Fruit fly (Drosophila melanogaster) whole organism, prepupa: ENCODE measurements around the gene ATPsynCF6.
A peak's percentile ranks its signal among the peaks of the same experiment; 100 is the strongest.

ENCODE experiments used
- Blimp-1 ChIP-seq: fragments of 200-800 bp; sonication (Bioruptor generic); optimal IDR thresholded peaks from 3 replicates; lab custom pipeline; 2017; ENCODE audit warnings: missing biosample characterization, missing genetic modification characterization, mild to moderate bottlenecking, moderate library complexity, missing genetic modification reagents
- CG10631 ChIP-seq: fragments of 200-800 bp; sonication (Bioruptor generic); optimal IDR thresholded peaks from 2 replicates; lab custom pipeline; 2016; ENCODE audit warnings: missing biosample characterization, missing genetic modification characterization
- CG10669 ChIP-seq: fragments of 200-800 bp; sonication (Bioruptor generic); optimal IDR thresholded peaks from 3 replicates; lab custom pipeline; 2018; ENCODE audit warnings: missing biosample characterization, mild to moderate bottlenecking, missing genetic modification characterization, moderate library complexity
- CG11294 ChIP-seq: fragments of 200-800 bp; sonication (Bioruptor generic); IDR thresholded peaks from 2 replicates; pipeline ENCODE4 v1.3.6; 2022; ENCODE audit warnings: missing biosample characterization, missing genetic modification characterization
- CG11762 ChIP-seq: fragments of 200-800 bp; sonication (Bioruptor generic); optimal IDR thresholded peaks from 3 replicates; lab custom pipeline; 2016; ENCODE audit warnings: missing biosample characterization, missing genetic modification characterization; ENCODE audit not compliant: insufficient read depth
- CG11902 ChIP-seq: fragments of 200-800 bp; sonication (Bioruptor generic); optimal IDR thresholded peaks from 3 replicates; lab custom pipeline; 2016; ENCODE audit warnings: missing biosample characterization, missing genetic modification characterization
- CG15336 ChIP-seq: fragments of 200-800 bp; sonication (Bioruptor generic); IDR thresholded peaks from 2 replicates; pipeline ENCODE4 v1.3.6; 2022; ENCODE audit warnings: missing biosample characterization, missing genetic modification characterization
- CG1621 ChIP-seq: fragments of 200-800 bp; sonication (Bioruptor generic); optimal IDR thresholded peaks from 3 replicates; lab custom pipeline; 2018; ENCODE audit warnings: missing biosample characterization, mild to moderate bottlenecking, missing genetic modification characterization
- CG31627 ChIP-seq: fragments of 200-800 bp; sonication (Bioruptor generic); optimal IDR thresholded peaks from 3 replicates; lab custom pipeline; 2016; ENCODE audit warnings: missing biosample characterization, missing genetic modification characterization
- CG32006 ChIP-seq: fragments of 200-800 bp; sonication (Bioruptor generic); optimal IDR thresholded peaks from 3 replicates; lab custom pipeline; 2017; ENCODE audit warnings: missing biosample characterization, mild to moderate bottlenecking, missing genetic modification characterization
- CG34406 ChIP-seq: fragments of 200-800 bp; sonication (Bioruptor generic); optimal IDR thresholded peaks from 3 replicates; lab custom pipeline; 2016; ENCODE audit warnings: missing biosample characterization, missing genetic modification characterization
- CG3919 ChIP-seq: fragments of 200-800 bp; sonication (Bioruptor generic); optimal IDR thresholded peaks from 3 replicates; lab custom pipeline; 2016; ENCODE audit warnings: missing biosample characterization, missing genetic modification characterization
- CG4318 ChIP-seq: fragments of 200-800 bp; sonication (Bioruptor generic); optimal IDR thresholded peaks from 3 replicates; lab custom pipeline; 2017; ENCODE audit warnings: missing biosample characterization, mild to moderate bottlenecking, missing genetic modification characterization
- CG6163 ChIP-seq: fragments of 200-800 bp; sonication (Bioruptor generic); IDR thresholded peaks from 3 replicates; pipeline ENCODE4 v1.3.6; 2022; ENCODE audit warnings: missing biosample characterization, missing genetic modification characterization
- CG6276 ChIP-seq: fragments of 200-800 bp; sonication (Bioruptor generic); optimal IDR thresholded peaks from 2 replicates; lab custom pipeline; 2017; ENCODE audit warnings: missing biosample characterization, mild to moderate bottlenecking, missing genetic modification characterization
- CG6792 ChIP-seq: fragments of 200-800 bp; sonication (Bioruptor generic); optimal IDR thresholded peaks from 3 replicates; lab custom pipeline; 2016; ENCODE audit warnings: missing biosample characterization, missing genetic modification characterization
- CG6808 ChIP-seq: fragments of 200-800 bp; sonication (Bioruptor generic); optimal IDR thresholded peaks from 3 replicates; lab custom pipeline; 2017; ENCODE audit warnings: missing biosample characterization, missing genetic modification characterization, mild to moderate bottlenecking, moderate library complexity, missing genetic modification reagents
- CG6854 ChIP-seq: fragments of 200-800 bp; sonication (Bioruptor generic); optimal IDR thresholded peaks from 2 replicates; lab custom pipeline; 2017; ENCODE audit warnings: missing biosample characterization, mild to moderate bottlenecking, missing genetic modification characterization
- CG7368 ChIP-seq: fragments of 200-800 bp; sonication (Bioruptor generic); optimal IDR thresholded peaks from 3 replicates; lab custom pipeline; 2016; ENCODE audit warnings: missing biosample characterization, missing genetic modification characterization
- CG8119 ChIP-seq: fragments of 200-800 bp; sonication (Bioruptor generic); IDR thresholded peaks from 3 replicates; pipeline ENCODE4 v1.3.6; 2022; ENCODE audit warnings: missing biosample characterization, missing genetic modification characterization
- CG8319 ChIP-seq: fragments of 200-800 bp; sonication (Bioruptor generic); optimal IDR thresholded peaks from 3 replicates; lab custom pipeline; 2016; ENCODE audit warnings: missing biosample characterization, missing genetic modification characterization
- CG8632 ChIP-seq: fragments of 200-800 bp; sonication (Bioruptor generic); optimal IDR thresholded peaks from 3 replicates; lab custom pipeline; 2016; ENCODE audit warnings: missing biosample characterization, missing genetic modification characterization
- CG9139 ChIP-seq: fragments of 200-800 bp; sonication (Bioruptor generic); optimal IDR thresholded peaks from 3 replicates; lab custom pipeline; 2017; ENCODE audit warnings: missing biosample characterization, mild to moderate bottlenecking, missing genetic modification characterization
- Eip75B ChIP-seq: fragments of 200-800 bp; sonication (Bioruptor generic); optimal IDR thresholded peaks from 3 replicates; lab custom pipeline; 2016; ENCODE audit warnings: missing biosample characterization, missing genetic modification characterization
- Eip78C ChIP-seq: fragments of 200-800 bp; sonication (Bioruptor generic); peaks from one replicate; lab custom pipeline; 2016; ENCODE audit warnings: missing biosample characterization, missing genetic modification characterization
- Ets21C ChIP-seq: fragments of 200-800 bp; sonication (Bioruptor generic); optimal IDR thresholded peaks from 3 replicates; lab custom pipeline; 2016; ENCODE audit warnings: missing biosample characterization, missing genetic modification characterization
- Gug ChIP-seq: fragments of 200-800 bp; sonication (Bioruptor generic); IDR thresholded peaks from 2 replicates; pipeline ENCODE4 v1.3.6; 2022; ENCODE audit warnings: missing biosample characterization, missing genetic modification characterization
- Hr38 ChIP-seq: sonication (Bioruptor generic); optimal IDR thresholded peaks from 2 replicates; lab custom pipeline; 2016; ENCODE audit warnings: missing biosample characterization, missing genetic modification characterization
- Hr4 ChIP-seq: fragments of 200-800 bp; sonication (Bioruptor generic); optimal IDR thresholded peaks from 3 replicates; lab custom pipeline; 2016; ENCODE audit warnings: missing biosample characterization, missing genetic modification characterization
- OdsH ChIP-seq: fragments of 200-800 bp; sonication (Bioruptor generic); optimal IDR thresholded peaks from 3 replicates; lab custom pipeline; 2016; ENCODE audit warnings: missing biosample characterization, missing genetic modification characterization
- Smox ChIP-seq: fragments of 200-800 bp; sonication (Bioruptor generic); optimal IDR thresholded peaks from 3 replicates; lab custom pipeline; 2016; ENCODE audit warnings: missing biosample characterization, missing genetic modification characterization
- Sox102F ChIP-seq: fragments of 200-800 bp; sonication (Bioruptor generic); optimal IDR thresholded peaks from 2 replicates; lab custom pipeline; 2016; ENCODE audit warnings: missing biosample characterization, mild to moderate bottlenecking, missing genetic modification characterization
- Sox14 ChIP-seq: fragments of 200-800 bp; sonication (Bioruptor generic); optimal IDR thresholded peaks from 3 replicates; lab custom pipeline; 2016; ENCODE audit warnings: missing biosample characterization, missing genetic modification characterization
- Sox15 ChIP-seq: fragments of 200-800 bp; sonication (Bioruptor generic); optimal IDR thresholded peaks from 3 replicates; lab custom pipeline; 2016; ENCODE audit warnings: missing biosample characterization, missing genetic modification characterization
- achi ChIP-seq: fragments of 200-800 bp; sonication (Bioruptor generic); optimal IDR thresholded peaks from 3 replicates; lab custom pipeline; 2016; ENCODE audit warnings: missing biosample characterization, missing genetic modification characterization
- acj6 ChIP-seq: fragments of 200-800 bp; sonication (Bioruptor generic); optimal IDR thresholded peaks from 3 replicates; lab custom pipeline; 2016; ENCODE audit warnings: missing biosample characterization, missing genetic modification characterization
- dac ChIP-seq: fragments of 200-800 bp; sonication (Bioruptor generic); optimal IDR thresholded peaks from 2 replicates; lab custom pipeline; 2017; ENCODE audit warnings: missing biosample characterization, mild to moderate bottlenecking, missing genetic modification characterization
- dsx ChIP-seq: fragments of 200-800 bp; optimal IDR thresholded peaks from 3 replicates; lab custom pipeline; 2019; ENCODE audit warnings: missing biosample characterization, mild to moderate bottlenecking, missing genetic modification characterization, moderate library complexity; ENCODE audit not compliant: poor library complexity, severe bottlenecking
- eg ChIP-seq: fragments of 200-800 bp; sonication (Bioruptor generic); IDR thresholded peaks from 3 replicates; pipeline ENCODE4 v1.3.6; 2022; ENCODE audit warnings: missing biosample characterization, missing genetic modification characterization
- esn ChIP-seq: fragments of 200-800 bp; sonication (Bioruptor generic); optimal IDR thresholded peaks from 2 replicates; lab custom pipeline; 2016; ENCODE audit warnings: missing biosample characterization, mild to moderate bottlenecking, missing genetic modification characterization, moderate library complexity
- fd59A ChIP-seq: fragments of 200-800 bp; sonication (Bioruptor generic); optimal IDR thresholded peaks from 2 replicates; lab custom pipeline; 2017; ENCODE audit warnings: missing biosample characterization, mild to moderate bottlenecking, missing genetic modification characterization, missing genetic modification reagents
- fd85E ChIP-seq: fragments of 200-800 bp; sonication (Bioruptor generic); optimal IDR thresholded peaks from 3 replicates; lab custom pipeline; 2016; ENCODE audit warnings: missing biosample characterization, missing genetic modification characterization
- lz ChIP-seq: fragments of 200-800 bp; sonication (Bioruptor generic); optimal IDR thresholded peaks from 3 replicates; lab custom pipeline; 2016; ENCODE audit warnings: missing biosample characterization, missing genetic modification characterization
- net ChIP-seq: fragments of 200-800 bp; sonication (Bioruptor generic); optimal IDR thresholded peaks from 3 replicates; lab custom pipeline; 2016; ENCODE audit warnings: missing biosample characterization, missing genetic modification characterization
- pdm3 ChIP-seq: fragments of 200-800 bp; sonication (Bioruptor generic); optimal IDR thresholded peaks from 3 replicates; lab custom pipeline; 2016; ENCODE audit warnings: missing biosample characterization, missing genetic modification characterization
- salr ChIP-seq, 2 experiments: fragments of 200-800 bp; sonication (Bioruptor generic); optimal IDR thresholded peaks; 3 replicates each; lab custom pipeline; 2016 to 2018; ENCODE audit warnings: missing biosample characterization in 2 of 2, missing genetic modification characterization in 2 of 2, mild to moderate bottlenecking in 1 of 2
- spab ChIP-seq: fragments of 200-800 bp; sonication (Bioruptor generic); optimal IDR thresholded peaks from 2 replicates; lab custom pipeline; 2017; ENCODE audit warnings: missing biosample characterization, mild to moderate bottlenecking, missing genetic modification characterization, missing genetic modification reagents
- ss ChIP-seq, 2 experiments: fragments of 200-800 bp; sonication (Bioruptor generic); optimal IDR thresholded peaks; 2 replicates in 1 of 2; 3 replicates in 1 of 2; lab custom pipeline; 2017 to 2018; ENCODE audit warnings: mild to moderate bottlenecking in 2 of 2, missing biosample characterization in 2 of 2, missing genetic modification characterization in 2 of 2, moderate library complexity in 1 of 2
- svp ChIP-seq: fragments of 200-800 bp; sonication (Bioruptor generic); peaks from one replicate; lab custom pipeline; 2016; ENCODE audit warnings: missing biosample characterization, missing genetic modification characterization
- topi ChIP-seq: fragments of 200-800 bp; sonication (Bioruptor generic); optimal IDR thresholded peaks from 3 replicates; lab custom pipeline; 2016; ENCODE audit warnings: missing biosample characterization, missing genetic modification characterization
- vri ChIP-seq: fragments of 200-800 bp; sonication (Bioruptor generic); optimal IDR thresholded peaks from 3 replicates; lab custom pipeline; 2016; ENCODE audit warnings: missing biosample characterization, mild to moderate bottlenecking, missing genetic modification characterization

The ATPsynCF6 gene

dm6 chr3R:23345057-23345776 is 10.6 kb downstream of the ATPsynCF6 start:
- peak; percentile 8 for TF ChIP-seq CG34406
- no peak for TF ChIP-seq Ets21C (GFP tag; lab: Kevin White, UChicago)
- peak; percentile 58; the same call in 2 of the 3 replicates for TF ChIP-seq CG6163 (GFP tag; lab: Robert Waterston, UW)
- peak in 1 of 2 experiments; percentile 65 for TF ChIP-seq salr (GFP tag; optimal IDR thresholded peaks at IDR 0.05; lab: Kevin White, UChicago)
- TF ChIP-seq Sox15 (GFP tag; lab: Kevin White, UChicago), result no peak
- TF ChIP-seq CG1621 (tag; lab: Kevin White, UChicago), result peak; percentile 27
- TF ChIP-seq lz (GFP tag; lab: Kevin White, UChicago), result no peak
- TF ChIP-seq Sox14, result peak; percentile 46
- no peak for TF ChIP-seq CG31627 (GFP tag; lab: Kevin White, UChicago)
- no peak for TF ChIP-seq Blimp-1 (GFP tag; lab: Kevin White, UChicago)
- no peak for TF ChIP-seq Smox (GFP tag; lab: Kevin White, UChicago)
- TF ChIP-seq CG9139 (GFP tag; lab: Kevin White, UChicago), result peak; percentile 25
- TF ChIP-seq Eip78C (GFP tag; lab: Kevin White, UChicago), result peak; percentile 81
- TF ChIP-seq Hr38 (GFP tag; lab: Kevin White, UChicago), result no peak
- TF ChIP-seq acj6 (GFP tag; lab: Kevin White, UChicago), result peak; percentile 36
- peak; percentile 44 for TF ChIP-seq Gug (GFP tag; lab: Robert Waterston, UW)
- TF ChIP-seq dac (GFP tag; lab: Kevin White, UChicago), result no peak
- TF ChIP-seq CG6792 (GFP tag; lab: Kevin White, UChicago), result peak; percentile 11
- peak; percentile 53 for TF ChIP-seq fd59A (GFP tag; lab: Kevin White, UChicago)
- peak; percentile 17 for TF ChIP-seq CG8632 (GFP tag; lab: Kevin White, UChicago)
- no peak for TF ChIP-seq vri (GFP tag; lab: Kevin White, UChicago)
- peak; percentile 67 for TF ChIP-seq CG10631 (GFP tag; lab: Kevin White, UChicago)
- peak; percentile 66 for TF ChIP-seq CG10669 (GFP tag; lab: Kevin White, UChicago)
- TF ChIP-seq Eip75B (GFP tag; lab: Kevin White, UChicago), result peak; percentile 56
- TF ChIP-seq achi (GFP tag; lab: Kevin White, UChicago), result peak; percentile 63
- no peak for TF ChIP-seq esn (GFP tag; lab: Kevin White, UChicago)
- TF ChIP-seq CG15336 (GFP tag; lab: Robert Waterston, UW), result peak; percentile 81
- TF ChIP-seq ss (GFP tag; optimal IDR thresholded peaks at IDR 0.05; lab: Kevin White, UChicago), result peak; percentile 51 to 52
- peak; percentile 76 for TF ChIP-seq CG32006
- TF ChIP-seq Sox102F (GFP tag; lab: Kevin White, UChicago), result no peak
- TF ChIP-seq CG6854 (GFP tag; lab: Kevin White, UChicago), result no peak
- TF ChIP-seq svp, result no peak
- peak; percentile 26 for TF ChIP-seq CG4318 (GFP tag; lab: Kevin White, UChicago)
- peak; percentile 20 for TF ChIP-seq CG7368 (GFP tag; lab: Kevin White, UChicago)
- TF ChIP-seq Hr4 (GFP tag; lab: Kevin White, UChicago), result peak; percentile 55
- TF ChIP-seq CG8319 (GFP tag; lab: Kevin White, UChicago), result no peak
- TF ChIP-seq fd85E (GFP tag; lab: Kevin White, UChicago), result no peak
- TF ChIP-seq pdm3, result peak; percentile 45
- no peak for TF ChIP-seq topi (GFP tag; lab: Kevin White, UChicago)
- peak; percentile 48 for TF ChIP-seq CG6276
- TF ChIP-seq CG6808, result peak; percentile 62
- no peak for TF ChIP-seq CG11294 (GFP tag; lab: Robert Waterston, UW)
- TF ChIP-seq eg (GFP tag; lab: Robert Waterston, UW), result peak; percentile 59
- TF ChIP-seq net (GFP tag; lab: Kevin White, UChicago), result peak; percentile 37
- no peak for TF ChIP-seq CG11902 (GFP tag; lab: Kevin White, UChicago)
- peak; percentile 67 for TF ChIP-seq spab
- peak; percentile 58 for TF ChIP-seq CG3919 (GFP tag; lab: Kevin White, UChicago)
- TF ChIP-seq OdsH (GFP tag; lab: Kevin White, UChicago), result peak; percentile 37
- peak; percentile 76 for TF ChIP-seq dsx (GFP tag; lab: Kevin White, UChicago)
- TF ChIP-seq CG11762, result peak; percentile 23
- peak; percentile 81 for TF ChIP-seq CG8119 (GFP tag; lab: Robert Waterston, UW)
